Fruit fly (Drosophila melanogaster) whole organism, wandering third instar larva: ENCODE measurements around the gene Plc21C.
A peak's percentile ranks its signal among the peaks of the same experiment; 100 is the strongest.

Experiments used
- Abd-B ChIP-seq: fragments of >200 bp; optimal IDR thresholded peaks from 2 replicates; lab custom pipeline; 2017; ENCODE audit warnings: missing biosample characterization, missing genetic modification characterization
- CG32264 ChIP-seq: fragments of 200-800 bp; sonication (Bioruptor generic); optimal IDR thresholded peaks from 2 replicates; lab custom pipeline; 2016; ENCODE audit warnings: missing biosample characterization, missing genetic modification characterization
- CG9705 ChIP-seq: fragments of 200-800 bp; sonication (Bioruptor generic); optimal IDR thresholded peaks from 2 replicates; lab custom pipeline; 2018; ENCODE audit warnings: missing biosample characterization, mild to moderate bottlenecking, missing genetic modification characterization
- CrebA ChIP-seq: fragments of 200-800 bp; sonication (Bioruptor generic); optimal IDR thresholded peaks from 2 replicates; lab custom pipeline; 2016; ENCODE audit warnings: missing biosample characterization, mild to moderate bottlenecking, missing genetic modification characterization, borderline replicate concordance
- Hr83 ChIP-seq: fragments of 200-300 bp; sonication (Bioruptor generic); optimal IDR thresholded peaks from 2 replicates; lab custom pipeline; 2016; ENCODE audit warnings: missing biosample characterization, mild to moderate bottlenecking, missing genetic modification characterization, moderate library complexity; ENCODE audit not compliant: poor library complexity, severe bottlenecking
- Jra ChIP-seq: sonication (Bioruptor generic); optimal IDR thresholded peaks from 2 replicates; lab custom pipeline; 2016; ENCODE audit warnings: missing biosample characterization, missing genetic modification characterization
- Myc ChIP-seq: fragments of >200 bp; optimal IDR thresholded peaks from 2 replicates; lab custom pipeline; 2017
- OdsH ChIP-seq: fragments of 200-800 bp; sonication (Bioruptor generic); optimal IDR thresholded peaks from 2 replicates; lab custom pipeline; 2016; ENCODE audit warnings: missing biosample characterization, mild to moderate bottlenecking, missing genetic modification characterization
- Rel ChIP-seq, 2 experiments: fragments of 200-800 bp; sonication (Bioruptor generic) in 1 of 2; optimal IDR thresholded peaks; 2 replicates in 1 of 2; 3 replicates in 1 of 2; lab custom pipeline; 2016 to 2019; ENCODE audit warnings: mild to moderate bottlenecking in 2 of 2, missing biosample characterization in 2 of 2, missing genetic modification characterization in 2 of 2, moderate library complexity in 1 of 2
- Sp1 ChIP-seq: fragments of 200-800 bp; sonication (Bioruptor generic); optimal IDR thresholded peaks from 3 replicates; lab custom pipeline; 2019; ENCODE audit warnings: missing biosample characterization, mild to moderate bottlenecking, missing genetic modification characterization, moderate library complexity
- Vsx2 ChIP-seq: fragments of 200-300, 225-300 bp; sonication (Bioruptor generic); optimal IDR thresholded peaks from 2 replicates; lab custom pipeline; 2018; ENCODE audit warnings: missing biosample characterization, missing genetic modification characterization; ENCODE audit not compliant: partially characterized antibody
- br ChIP-seq: fragments of 200-800 bp; sonication (Bioruptor generic); optimal IDR thresholded peaks from 2 replicates; lab custom pipeline; 2016; ENCODE audit warnings: missing biosample characterization, missing genetic modification characterization
- brk ChIP-seq: fragments of 200-800 bp; sonication (Bioruptor generic); optimal IDR thresholded peaks from 2 replicates; lab custom pipeline; 2016; ENCODE audit warnings: missing biosample characterization, mild to moderate bottlenecking, missing genetic modification characterization
- dl ChIP-seq, 2 experiments: fragments of 175-275, 200-275 bp in 1 of 2; fragments of 200-275 bp in 1 of 2; sonication (Bioruptor generic); optimal IDR thresholded peaks; lab custom pipeline; 2018; ENCODE audit warnings: mild to moderate bottlenecking in 2 of 2, missing biosample characterization in 2 of 2, missing genetic modification characterization in 2 of 2, moderate library complexity in 2 of 2; ENCODE audit not compliant: partially characterized antibody in 2 of 2, insufficient read depth in 1 of 2
- dmrt93B ChIP-seq: fragments of 200-800 bp; sonication (Bioruptor generic); optimal IDR thresholded peaks from 2 replicates; lab custom pipeline; 2018; ENCODE audit warnings: missing biosample characterization, mild to moderate bottlenecking, missing genetic modification characterization
- dsf ChIP-seq: sonication (Bioruptor generic); optimal IDR thresholded peaks from 2 replicates; lab custom pipeline; 2016; ENCODE audit warnings: missing biosample characterization, missing genetic modification characterization, borderline replicate concordance
- h ChIP-seq: fragments of 200-800 bp; sonication (Bioruptor generic); optimal IDR thresholded peaks from 3 replicates; lab custom pipeline; 2016; ENCODE audit warnings: missing biosample characterization, mild to moderate bottlenecking, missing genetic modification characterization
- jim ChIP-seq: fragments of 175-275, 200-325 bp; sonication (Bioruptor generic); optimal IDR thresholded peaks from 2 replicates; lab custom pipeline; 2016; ENCODE audit warnings: missing biosample characterization, mild to moderate bottlenecking, missing genetic modification characterization
- lola ChIP-seq: fragments of >200 bp; optimal IDR thresholded peaks from 2 replicates; lab custom pipeline; 2017; ENCODE audit warnings: missing biosample characterization, missing genetic modification characterization
- psq ChIP-seq: fragments of 200-800 bp; sonication (Bioruptor generic); optimal IDR thresholded peaks from 3 replicates; lab custom pipeline; 2017; ENCODE audit warnings: missing biosample characterization, mild to moderate bottlenecking, missing genetic modification characterization, moderate library complexity
- rgr ChIP-seq: fragments of 200-800 bp; sonication (Bioruptor generic); optimal IDR thresholded peaks from 3 replicates; lab custom pipeline; 2016; ENCODE audit warnings: missing biosample characterization, mild to moderate bottlenecking, missing genetic modification characterization
- tai ChIP-seq: sonication (Bioruptor generic); optimal IDR thresholded peaks from 2 replicates; lab custom pipeline; 2016; ENCODE audit warnings: missing biosample characterization, missing genetic modification characterization
- usp ChIP-seq: fragments of >200 bp; optimal IDR thresholded peaks from 2 replicates; lab custom pipeline; 2017; ENCODE audit warnings: missing biosample characterization, missing genetic modification characterization
- woc ChIP-seq: sonication (Bioruptor generic); optimal IDR thresholded peaks from 2 replicates; lab custom pipeline; 2016; ENCODE audit warnings: missing biosample characterization, mild to moderate bottlenecking, missing genetic modification characterization

Plc21C gene

dm6 chr2L:390509-390908 is 84.8 kb downstream of the Plc21C start:
- TF ChIP-seq brk (GFP tag; lab: Kevin White, UChicago) (no peak), Vsx2 (no peak), br (GFP tag; lab: Kevin White, UChicago) (no peak), psq (GFP tag; lab: Kevin White, UChicago) (no peak)
- TF ChIP-seq, all 38 proteins: peak for 0

- TF ChIP-seq h (GFP tag; lab: Kevin White, UChicago), result no peak
- TF ChIP-seq CrebA (GFP tag; lab: Kevin White, UChicago), result no peak
- no peak for TF ChIP-seq usp
- TF ChIP-seq Jra (GFP tag; lab: Kevin White, UChicago), result no peak
- TF ChIP-seq tai, result no peak
- no peak for TF ChIP-seq CG9705
- no peak for TF ChIP-seq Rel (GFP tag; optimal IDR thresholded peaks at IDR 0.05; lab: Kevin White, UChicago)
- no peak for TF ChIP-seq Rel (tag; optimal IDR thresholded peaks at IDR 0.05; lab: Kevin White, UChicago)
- no peak for TF ChIP-seq dsf (GFP tag; lab: Kevin White, UChicago)
- no peak for TF ChIP-seq Hr83
- TF ChIP-seq Abd-B (GFP tag; lab: Kevin White, UChicago), result no peak
- TF ChIP-seq dl (GFP tag; optimal IDR thresholded peaks at IDR 0.05; lab: Kevin White, UChicago; ENCODE audit: insufficient read depth in 1 of 2, partially characterized antibody in 2 of 2), result no peak
These were observed 86.8 kb downstream of the Plc21C start for dm6 chr2L:392529-392928.

- TF ChIP-seq Myc (lab: Kevin White, UChicago) (peak; percentile 13), dmrt93B (GFP tag; lab: Kevin White, UChicago) (no peak), CG32264 (GFP tag; lab: Kevin White, UChicago) (no peak)
These were observed 89.8 kb downstream of the Plc21C start for dm6 chr2L:395366-396117.

DNA sequence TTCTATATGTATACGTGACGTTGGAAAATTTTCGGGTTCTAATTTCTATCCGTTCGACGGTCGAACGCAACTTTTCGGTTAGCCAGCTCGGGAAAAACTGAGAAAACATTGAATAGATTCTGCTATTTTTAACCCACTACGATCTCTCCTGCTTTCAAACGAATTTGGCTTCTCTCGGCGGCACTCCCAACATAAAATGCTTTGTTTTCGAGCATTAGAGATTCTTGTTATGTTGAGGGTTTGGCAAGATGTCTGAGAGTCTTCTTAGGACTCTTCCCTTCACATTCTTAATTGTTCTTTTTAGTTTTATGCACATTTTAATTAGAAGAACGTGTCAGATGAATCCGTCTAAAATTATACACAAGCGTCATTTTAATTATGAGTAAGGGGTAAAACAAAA is 96.4 kb downstream of the Plc21C start, which contains the start of gene CG4213:
CG4213 (minus strand) TSS at position 101 of the 400 bp plus-strand sequence.
- no peak for TF ChIP-seq usp
- no peak for TF ChIP-seq Sp1 (GFP tag; lab: Kevin White, UChicago)
- no peak for TF ChIP-seq jim (GFP tag; lab: Kevin White, UChicago)
- no peak for TF ChIP-seq woc (GFP tag; lab: Kevin White, UChicago)
- TF ChIP-seq brk (GFP tag; lab: Kevin White, UChicago), result no peak
- no peak for TF ChIP-seq CG32264 (GFP tag; lab: Kevin White, UChicago)
- no peak for TF ChIP-seq rgr (GFP tag; lab: Kevin White, UChicago)
- TF ChIP-seq lola (GFP tag; lab: Kevin White, UChicago), result no peak
- no peak for TF ChIP-seq CrebA (GFP tag; lab: Kevin White, UChicago)

DNA sequence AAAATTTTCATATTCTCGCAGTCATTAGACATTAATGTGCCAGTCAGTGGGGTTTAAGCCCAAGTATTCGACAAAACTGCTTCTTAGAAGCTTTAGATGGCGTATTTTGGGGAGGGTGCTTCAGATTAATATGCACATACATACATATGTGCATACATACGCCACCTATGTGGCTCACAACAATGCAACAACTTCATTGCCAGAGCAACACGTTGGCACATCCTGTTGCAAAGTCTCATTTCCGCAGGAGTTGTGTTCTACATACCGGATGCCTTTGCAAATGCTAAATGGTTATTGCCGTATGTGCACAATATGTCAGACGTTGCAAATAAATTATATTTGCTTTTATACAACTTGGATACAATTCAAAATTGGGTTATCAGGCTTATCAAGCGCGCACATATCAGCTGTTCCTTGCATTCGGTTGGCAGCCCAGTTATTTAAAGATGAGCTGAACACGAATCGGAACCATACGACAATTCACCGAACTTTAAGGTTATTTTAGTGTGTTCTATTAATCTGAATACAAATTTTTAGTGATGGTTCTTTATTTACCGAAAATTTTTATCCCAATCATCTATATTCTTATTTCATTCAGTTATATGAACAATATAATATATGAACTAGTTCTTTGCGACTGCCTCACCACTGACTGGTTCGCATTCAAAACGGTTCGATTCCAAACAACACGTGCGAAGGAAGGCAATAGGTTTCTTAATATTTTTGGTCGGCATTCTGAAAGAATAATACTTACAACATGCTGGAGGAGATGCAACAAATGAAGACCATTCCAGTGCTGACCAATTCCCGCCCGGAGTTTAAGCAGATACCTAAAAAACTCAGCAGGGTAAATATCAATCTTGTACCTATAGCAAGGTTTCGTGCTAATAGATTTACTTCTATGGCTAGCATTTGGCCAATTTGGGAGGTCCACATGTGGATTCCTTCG is 98.2 kb downstream of the Plc21C start, which contains the start of gene Polr1B:
Polr1B (plus strand) TSS at position 659 of the 949 bp plus-strand sequence.
- TF ChIP-seq lola (GFP tag; lab: Kevin White, UChicago) (no peak), Myc (lab: Kevin White, UChicago) (peak; percentile 74), woc (GFP tag; lab: Kevin White, UChicago) (peak; percentile 70), brk (GFP tag; lab: Kevin White, UChicago) (no peak), br (GFP tag; lab: Kevin White, UChicago) (no peak), OdsH (GFP tag; lab: Kevin White, UChicago) (no peak), dsf (GFP tag; lab: Kevin White, UChicago) (no peak), CG9705 (peak; percentile 18), Hr83 (no peak)
- TF ChIP-seq, all 38 proteins: peak for 3
